Fruit fly (Drosophila melanogaster): ENCODE results near the gene CG32235.

dm6 chr3L:4898647-4899046 is 38.4 kb upstream of the CG32235 start, which contains the start of gene hoka:
- TF ChIP-seq CTCF (optimal IDR thresholded peaks at IDR 0.05) (no peak), CG8478 (optimal IDR thresholded peaks at IDR 0.05) (no peak)

All from S2 (cell line).